Worm (Caenorhabditis elegans) whole organism, young adult: ENCODE data around the gene F47B10.4.

Experiments
- C17E4.6 ChIP-seq: fragments of 200-800 bp; sonication (Bioruptor generic); IDR thresholded peaks from 2 replicates; pipeline ENCODE4 v1.3.6; 2022; ENCODE audit warnings: missing genetic modification reagents, missing genetic modification characterization, missing compliant biosample characterization
- D2030.7 ChIP-seq: fragments of 200-800 bp; sonication (Bioruptor generic); IDR thresholded peaks from 2 replicates; pipeline ENCODE4 v1.3.6; 2022; ENCODE audit warnings: missing genetic modification reagents, missing genetic modification characterization, missing compliant biosample characterization
- F22D6.2 ChIP-seq: sonication (generic microtip); optimal IDR thresholded peaks from 2 replicates; lab custom pipeline; 2016; ENCODE audit warnings: mild to moderate bottlenecking, missing genetic modification characterization, missing compliant biosample characterization
- F23B12.7 ChIP-seq: sonication (generic microtip); optimal IDR thresholded peaks from 2 replicates; lab custom pipeline; 2017; ENCODE audit warnings: missing genetic modification characterization, mild to moderate bottlenecking, missing compliant biosample characterization, antibody characterized with exemption, moderate library complexity; ENCODE audit not compliant: insufficient read depth
- F39B2.1 ChIP-seq: fragments of 200-800 bp; sonication (Bioruptor generic); IDR thresholded peaks from 2 replicates; pipeline ENCODE4 v1.3.6; 2022; ENCODE audit warnings: missing genetic modification reagents, missing genetic modification characterization, missing compliant biosample characterization
- F57C9.4 ChIP-seq: sonication (generic microtip); optimal IDR thresholded peaks from 2 replicates; lab custom pipeline; 2017; ENCODE audit warnings: mild to moderate bottlenecking, missing genetic modification characterization, missing compliant biosample characterization
- T07F8.4 ChIP-seq: sonication (generic microtip); optimal IDR thresholded peaks from 2 replicates; lab custom pipeline; 2016; ENCODE audit warnings: mild to moderate bottlenecking, missing genetic modification characterization, moderate library complexity, missing compliant biosample characterization
- T26A5.8 ChIP-seq: sonication (generic microtip); optimal IDR thresholded peaks from 2 replicates; lab custom pipeline; 2016; ENCODE audit warnings: missing genetic modification characterization, missing compliant biosample characterization
- Y53G8AR.9 ChIP-seq: fragments of 200-800 bp; sonication (Bioruptor generic); conservative IDR thresholded peaks from 2 replicates; pipeline ENCODE4 v1.3.6; 2022; ENCODE audit warnings: missing genetic modification reagents, missing genetic modification characterization, missing compliant biosample characterization
- Y79H2A.3 ChIP-seq: fragments of 200-800 bp; sonication (Bioruptor generic); conservative IDR thresholded peaks from 2 replicates; pipeline ENCODE4 v1.3.6; 2022; ENCODE audit warnings: missing genetic modification reagents, missing genetic modification characterization, missing compliant biosample characterization
- Y95B8A.8 ChIP-seq: fragments of 200-800 bp; sonication (Bioruptor generic); IDR thresholded peaks from 2 replicates; pipeline ENCODE4 v1.3.6; 2022; ENCODE audit warnings: missing genetic modification reagents, missing genetic modification characterization, missing compliant biosample characterization
- aptf-2 ChIP-seq: fragments of 200-800 bp; sonication (Bioruptor generic); conservative IDR thresholded peaks from 2 replicates; pipeline ENCODE4 v1.3.6; 2022; ENCODE audit warnings: missing genetic modification reagents, missing genetic modification characterization, missing compliant biosample characterization
- ccch-3 ChIP-seq: fragments of 200-800 bp; sonication (Bioruptor generic); optimal IDR thresholded peaks from 2 replicates; lab custom pipeline; 2018; ENCODE audit warnings: mild to moderate bottlenecking, missing genetic modification characterization, missing compliant biosample characterization
- cebp-1 ChIP-seq, 2 experiments: fragments of 200-800 bp in 1 of 2; sonication (Bioruptor generic) in 1 of 2; sonication (generic microtip) in 1 of 2; IDR thresholded peaks in 1 of 2; optimal IDR thresholded peaks in 1 of 2; 2 replicates each; pipeline versions ENCODE4 v1.3.6 to Lab custom; 2017 to 2022; ENCODE audit warnings: missing compliant biosample characterization in 2 of 2, missing genetic modification characterization in 2 of 2, mild to moderate bottlenecking in 1 of 2, missing genetic modification reagents in 1 of 2, moderate library complexity in 1 of 2
- ceh-100 ChIP-seq: fragments of 200-800 bp; sonication (Bioruptor generic); IDR thresholded peaks from 2 replicates; pipeline ENCODE4 v1.3.6; 2022; ENCODE audit warnings: missing genetic modification reagents, missing genetic modification characterization, missing compliant biosample characterization
- ceh-27 ChIP-seq: fragments of 200-800 bp; sonication (Bioruptor generic); optimal IDR thresholded peaks from 2 replicates; lab custom pipeline; 2018; ENCODE audit warnings: mild to moderate bottlenecking, missing genetic modification characterization, moderate library complexity, missing compliant biosample characterization
- ceh-79 ChIP-seq: sonication (generic microtip); optimal IDR thresholded peaks from 2 replicates; lab custom pipeline; 2017; ENCODE audit warnings: mild to moderate bottlenecking, missing genetic modification characterization, missing compliant biosample characterization
- ceh-91 ChIP-seq: fragments of 200-800 bp; sonication (Bioruptor generic); IDR thresholded peaks from 2 replicates; pipeline ENCODE4 v1.3.6; 2022; ENCODE audit warnings: missing genetic modification reagents, missing genetic modification characterization, missing compliant biosample characterization
- chd-7 ChIP-seq: sonication (generic microtip); optimal IDR thresholded peaks from 2 replicates; lab custom pipeline; 2016; ENCODE audit warnings: mild to moderate bottlenecking, missing genetic modification characterization, moderate library complexity, missing compliant biosample characterization
- dox-1 ChIP-seq: fragments of 200-800 bp; sonication (Bioruptor generic); IDR thresholded peaks from 2 replicates; pipeline ENCODE4 v1.3.6; 2022; ENCODE audit warnings: missing genetic modification reagents, missing genetic modification characterization, missing compliant biosample characterization
- efl-1 ChIP-seq: fragments of 150-350 bp; optimal IDR thresholded peaks from 2 replicates; lab custom pipeline; 2014; ENCODE audit warnings: missing biosample characterization, missing genetic modification reagents, missing genetic modification characterization
- egl-44 ChIP-seq: fragments of 200-800 bp; sonication (Bioruptor generic); IDR thresholded peaks from 2 replicates; pipeline ENCODE4 v1.3.6; 2022; ENCODE audit warnings: missing genetic modification reagents, missing genetic modification characterization, missing compliant biosample characterization
- ekl-4 ChIP-seq: fragments of 200-800 bp; sonication (Bioruptor generic); IDR thresholded peaks from 2 replicates; pipeline ENCODE4 v1.3.6; 2022; ENCODE audit warnings: missing genetic modification reagents, missing genetic modification characterization, missing compliant biosample characterization
- ets-4 ChIP-seq: fragments of 200-800 bp; sonication (Bioruptor generic); optimal IDR thresholded peaks from 2 replicates; lab custom pipeline; 2018; ENCODE audit warnings: mild to moderate bottlenecking, missing genetic modification characterization, missing compliant biosample characterization
- fkh-3 ChIP-seq: sonication (generic microtip); optimal IDR thresholded peaks from 2 replicates; lab custom pipeline; 2016; ENCODE audit warnings: mild to moderate bottlenecking, missing genetic modification characterization, missing compliant biosample characterization
- hlh-12 ChIP-seq: sonication (generic microtip); optimal IDR thresholded peaks from 2 replicates; lab custom pipeline; 2016; ENCODE audit warnings: missing genetic modification characterization, missing compliant biosample characterization
- hlh-26 ChIP-seq: fragments of 200-800 bp; sonication (Bioruptor generic); conservative IDR thresholded peaks from 2 replicates; pipeline ENCODE4 v1.3.6; 2022; ENCODE audit warnings: missing genetic modification reagents, missing genetic modification characterization, missing compliant biosample characterization
- let-607 ChIP-seq, 2 experiments: fragments of 200-800 bp in 1 of 2; sonication (Bioruptor generic) in 1 of 2; sonication (generic microtip) in 1 of 2; optimal IDR thresholded peaks; 2 replicates each; lab custom pipeline; 2016 to 2018; ENCODE audit warnings: mild to moderate bottlenecking in 2 of 2, missing compliant biosample characterization in 2 of 2, missing genetic modification characterization in 2 of 2, moderate library complexity in 2 of 2, missing genotype in 1 of 2
- madf-6 ChIP-seq: fragments of 200-800 bp; sonication (Bioruptor generic); IDR thresholded peaks from 2 replicates; pipeline ENCODE4 v1.3.6; 2022; ENCODE audit warnings: missing genetic modification reagents, missing genetic modification characterization, missing compliant biosample characterization
- mes-4 ChIP-seq: sonication (generic microtip); optimal IDR thresholded peaks from 2 replicates; lab custom pipeline; 2016; ENCODE audit warnings: missing genotype, missing genetic modification characterization, missing compliant biosample characterization
- mxl-1 ChIP-seq: sonication (generic microtip); optimal IDR thresholded peaks from 2 replicates; lab custom pipeline; 2016; ENCODE audit warnings: missing genetic modification characterization, missing compliant biosample characterization
- nfya-2 ChIP-seq: fragments of 200-800 bp; sonication (Bioruptor generic); IDR thresholded peaks from 2 replicates; pipeline ENCODE4 v1.3.6; 2022; ENCODE audit warnings: missing genetic modification reagents, missing genetic modification characterization, missing compliant biosample characterization
- nhr-120 ChIP-seq: fragments of 200-800 bp; sonication (Bioruptor generic); IDR thresholded peaks from 2 replicates; pipeline ENCODE4 v1.3.6; 2022; ENCODE audit warnings: missing genetic modification characterization, missing compliant biosample characterization
- nhr-27 ChIP-seq: fragments of 200-800 bp; sonication (Bioruptor generic); optimal IDR thresholded peaks from 2 replicates; lab custom pipeline; 2018; ENCODE audit warnings: mild to moderate bottlenecking, missing genetic modification characterization, moderate library complexity, missing compliant biosample characterization
- nhr-80 ChIP-seq: sonication (generic microtip); optimal IDR thresholded peaks from 2 replicates; lab custom pipeline; 2016; ENCODE audit warnings: missing genetic modification characterization, missing compliant biosample characterization
- nhr-90 ChIP-seq: sonication (generic microtip); optimal IDR thresholded peaks from 2 replicates; lab custom pipeline; 2016; ENCODE audit warnings: missing genotype, mild to moderate bottlenecking, missing genetic modification characterization, missing compliant biosample characterization
- rcor-1 ChIP-seq: fragments of 200-800 bp; sonication (Bioruptor generic); IDR thresholded peaks from 2 replicates; pipeline ENCODE4 v1.3.6; 2022; ENCODE audit warnings: missing genetic modification reagents, missing genetic modification characterization, missing compliant biosample characterization
- rec-8 ChIP-seq, 2 experiments: sonication (generic microtip); optimal IDR thresholded peaks; 2 replicates each; lab custom pipeline; 2016; ENCODE audit warnings: mild to moderate bottlenecking in 2 of 2, missing genetic modification characterization in 2 of 2, missing genetic modification reagents in 2 of 2, missing genotype in 2 of 2, missing biosample characterization in 1 of 2, missing compliant biosample characterization in 1 of 2, moderate library complexity in 1 of 2
- repo-1 ChIP-seq: sonication (generic microtip); optimal IDR thresholded peaks from 2 replicates; lab custom pipeline; 2017; ENCODE audit warnings: mild to moderate bottlenecking, missing genetic modification characterization, missing compliant biosample characterization
- rpc-1 ChIP-seq, 2 experiments: fragments of 150-350 bp in 1 of 2; sonication (generic microtip) in 1 of 2; optimal IDR thresholded peaks; 2 replicates each; lab custom pipeline; 2014 to 2018; ENCODE audit warnings: missing biosample characterization in 1 of 2, missing genetic modification characterization in 1 of 2, missing genetic modification reagents in 1 of 2, missing genotype in 1 of 2
- sdz-38 ChIP-seq: sonication (generic microtip); optimal IDR thresholded peaks from 2 replicates; lab custom pipeline; 2016; ENCODE audit warnings: missing genotype, missing genetic modification characterization, missing compliant biosample characterization
- tbx-9 ChIP-seq: sonication (generic microtip); optimal IDR thresholded peaks from 2 replicates; lab custom pipeline; 2016; ENCODE audit warnings: borderline replicate concordance, missing genetic modification characterization, inconsistent platforms, missing compliant biosample characterization
- zfh-2 ChIP-seq: fragments of 200-800 bp; sonication (Bioruptor generic); conservative IDR thresholded peaks from 2 replicates; pipeline ENCODE4 v1.3.6; 2022; ENCODE audit warnings: missing genetic modification reagents, missing genetic modification characterization, missing compliant biosample characterization
- ztf-22 ChIP-seq: fragments of 200-800 bp; sonication (Bioruptor generic); optimal IDR thresholded peaks from 2 replicates; lab custom pipeline; 2018; ENCODE audit warnings: mild to moderate bottlenecking, missing genetic modification characterization, moderate library complexity, missing compliant biosample characterization
- ztf-25 ChIP-seq: fragments of 200-800 bp; sonication (Bioruptor generic); IDR thresholded peaks from 2 replicates; pipeline ENCODE4 v1.3.6; 2022; ENCODE audit warnings: missing genetic modification reagents, missing genetic modification characterization, missing compliant biosample characterization
- ztf-6 ChIP-seq: fragments of 200-800 bp; sonication (Bioruptor generic); IDR thresholded peaks from 2 replicates; pipeline ENCODE4 v1.3.6; 2022; ENCODE audit warnings: missing genetic modification reagents, missing genetic modification characterization, missing compliant biosample characterization

F47B10.4 gene

ce11 chrX:10851735-10852134, 39.3 kb upstream of the F47B10.4 start:
- TF ChIP-seq egl-44 (GFP tag; lab: Robert Waterston, UW) (no peak), aptf-2 (GFP tag; lab: Robert Waterston, UW) (no peak), nhr-80 (tag; lab: Kevin White, UChicago) (no peak), Y79H2A.3 (GFP tag; lab: Robert Waterston, UW) (no peak), sdz-38 (tag; lab: Kevin White, UChicago) (no peak), efl-1 (GFP tag; lab: Kevin White, UChicago) (no peak), Y53G8AR.9 (GFP tag; lab: Robert Waterston, UW) (no peak), dox-1 (GFP tag; lab: Robert Waterston, UW) (no peak), ceh-79 (no peak), ets-4 (GFP tag; lab: Kevin White, UChicago) (no peak), Y95B8A.8 (no peak), chd-7 (tag; lab: Kevin White, UChicago) (no peak), zfh-2 (GFP tag; lab: Robert Waterston, UW) (no peak), rec-8 (tag; optimal IDR thresholded peaks at IDR 0.05; lab: Kevin White, UChicago) (no peak), nhr-120 (GFP tag; lab: Robert Waterston, UW) (no peak), rcor-1 (GFP tag; lab: Robert Waterston, UW) (no peak), nfya-2 (no peak)

ce11 chrX:10853271-10853670, 37.8 kb upstream of the F47B10.4 start:
- TF ChIP-seq T07F8.4 (tag; lab: Kevin White, UChicago) (no peak), let-607 (tag; optimal IDR thresholded peaks at IDR 0.05; lab: Kevin White, UChicago) (no peak), egl-44 (GFP tag; lab: Robert Waterston, UW) (no peak), hlh-26 (no peak), efl-1 (GFP tag; lab: Kevin White, UChicago) (no peak), ceh-27 (GFP tag; lab: Kevin White, UChicago) (no peak), C17E4.6 (GFP tag; lab: Robert Waterston, UW) (no peak), D2030.7 (no peak), F39B2.1 (GFP tag; lab: Robert Waterston, UW) (no peak), ekl-4 (no peak), F22D6.2 (tag; lab: Kevin White, UChicago) (no peak), cebp-1 (GFP tag; IDR thresholded peaks at IDR 0.05; lab: Robert Waterston, UW) (no peak), cebp-1 (tag; optimal IDR thresholded peaks at IDR 0.05; lab: Kevin White, UChicago) (no peak), fkh-3 (tag; lab: Kevin White, UChicago) (no peak), ztf-25 (GFP tag; lab: Robert Waterston, UW) (no peak), rpc-1 (optimal IDR thresholded peaks at IDR 0.05; lab: Kevin White, UChicago) (no peak), rpc-1 (tag; optimal IDR thresholded peaks at IDR 0.05; lab: Kevin White, UChicago) (no peak), hlh-12 (tag; lab: Kevin White, UChicago) (no peak), mes-4 (tag; lab: Kevin White, UChicago) (no peak), tbx-9 (tag; lab: Kevin White, UChicago) (no peak)
- TF ChIP-seq, all 124 proteins: peak for 0

DNA sequence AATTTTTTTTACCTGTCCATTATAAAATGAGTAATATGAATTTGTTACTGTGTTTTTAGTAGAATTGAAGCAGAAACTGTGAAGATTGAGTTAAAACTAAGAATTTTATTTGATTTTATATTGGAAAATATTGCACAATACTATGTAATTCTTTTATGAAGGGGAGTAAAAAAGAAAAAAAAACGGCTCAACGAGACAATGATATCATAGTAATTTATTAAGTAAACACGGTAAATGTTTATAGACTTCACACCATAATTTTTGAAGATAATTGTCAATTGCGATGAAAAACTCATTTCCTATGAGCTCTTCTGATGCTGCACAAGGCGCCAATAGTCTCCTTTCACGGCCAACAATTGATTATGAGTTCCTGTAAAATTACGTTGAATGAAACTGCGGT, 31.9 kb upstream of the F47B10.4 start, which contains the start of gene pgp-5:
Gene pgp-5, minus strand, starts transcription at position 87 of the 400 bp plus-strand sequence.
- no peak for TF ChIP-seq nhr-120 (GFP tag; lab: Robert Waterston, UW)
- TF ChIP-seq nhr-27 (tag; lab: Kevin White, UChicago): no peak
- no peak for TF ChIP-seq ceh-100 (GFP tag; lab: Robert Waterston, UW)
- TF ChIP-seq madf-6 (GFP tag; lab: Robert Waterston, UW): no peak
- TF ChIP-seq rcor-1 (GFP tag; lab: Robert Waterston, UW): no peak
- TF ChIP-seq F23B12.7 (tag; lab: Kevin White, UChicago): no peak
- no peak for TF ChIP-seq ztf-6
- TF ChIP-seq mxl-1 (tag; lab: Kevin White, UChicago): no peak
- no peak for TF ChIP-seq ceh-79
- TF ChIP-seq F57C9.4 (tag; lab: Kevin White, UChicago): no peak
- TF ChIP-seq hlh-26: no peak
- no peak for TF ChIP-seq ceh-91 (GFP tag; lab: Robert Waterston, UW)
- TF ChIP-seq nhr-90 (tag; lab: Kevin White, UChicago): no peak
- no peak for TF ChIP-seq repo-1 (tag; lab: Kevin White, UChicago)
- no peak for TF ChIP-seq egl-44 (GFP tag; lab: Robert Waterston, UW)
- TF ChIP-seq ccch-3 (GFP tag; lab: Kevin White, UChicago): no peak
- TF ChIP-seq T26A5.8 (tag; lab: Kevin White, UChicago): no peak
- no peak for TF ChIP-seq let-607 (tag; optimal IDR thresholded peaks at IDR 0.05; lab: Kevin White, UChicago)
- no peak for TF ChIP-seq ztf-22 (GFP tag; lab: Kevin White, UChicago)
